Fruit fly (Drosophila melanogaster): ENCODE data around the gene CG12237.

The CG12237 gene

DNA sequence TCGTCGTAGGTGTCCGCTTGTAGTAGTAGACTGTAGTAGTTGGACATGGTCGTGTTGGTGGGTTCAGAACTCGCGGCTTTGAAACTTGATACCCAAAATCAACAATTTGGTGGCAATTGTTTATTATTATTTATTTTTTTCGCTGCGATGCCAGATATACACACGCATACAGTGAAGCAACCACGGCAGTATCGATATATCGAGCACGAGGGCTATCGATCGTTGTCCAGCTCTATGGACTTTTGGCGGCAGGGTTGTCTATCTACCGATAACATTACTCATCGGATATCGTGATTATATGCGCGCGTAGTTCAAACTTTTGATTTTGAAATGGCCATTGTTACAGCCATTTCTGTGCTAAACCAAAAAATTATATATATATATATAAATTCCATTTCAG is 41.0 kb downstream of the CG12237 start, which contains the start of gene CG14220:
Gene CG14220 (minus strand): TSS at position 208 of the 400 bp plus-strand sequence.
- TF ChIP-seq dl (GFP tag; optimal IDR thresholded peaks at IDR 0.05; ENCODE audit: insufficient read depth in 1 of 2, partially characterized antibody in 2 of 2), result no peak
- no peak for TF ChIP-seq psq (GFP tag; optimal IDR thresholded peaks at IDR 0.05)
- no peak for TF ChIP-seq Dfd (GFP tag; optimal IDR thresholded peaks at IDR 0.05)
- no peak for TF ChIP-seq Abd-B (GFP tag; optimal IDR thresholded peaks at IDR 0.05)
- TF ChIP-seq br (GFP tag; optimal IDR thresholded peaks at IDR 0.05), result no peak
- TF ChIP-seq Jra (GFP tag; optimal IDR thresholded peaks at IDR 0.05), result no peak
- no peak for TF ChIP-seq sage (GFP tag; optimal IDR thresholded peaks at IDR 0.05)
- TF ChIP-seq pan (optimal IDR thresholded peaks at IDR 0.05), result no peak
- no peak for TF ChIP-seq ey (GFP tag; optimal IDR thresholded peaks at IDR 0.05)
- no peak for TF ChIP-seq dmrt93B (GFP tag; optimal IDR thresholded peaks at IDR 0.05)
- peak; percentile 67 for TF ChIP-seq Hr83 (GFP tag; optimal IDR thresholded peaks at IDR 0.05; ENCODE audit: poor library complexity, severe bottlenecking)
- TF ChIP-seq GATAd (GFP tag; optimal IDR thresholded peaks at IDR 0.05), result no peak
- TF ChIP-seq woc (GFP tag; optimal IDR thresholded peaks at IDR 0.05), result no peak
- TF ChIP-seq Hnf4 (GFP tag; optimal IDR thresholded peaks at IDR 0.05), result peak; percentile 22
- TF ChIP-seq usp (GFP tag; optimal IDR thresholded peaks at IDR 0.05), result no peak
- TF ChIP-seq Myc (optimal IDR thresholded peaks at IDR 0.05), result no peak
- TF ChIP-seq N (GFP tag; optimal IDR thresholded peaks at IDR 0.05), result no peak
- peak; percentile 6 for TF ChIP-seq HLH106 (tag; optimal IDR thresholded peaks at IDR 0.05)
- no peak for TF ChIP-seq Rel (GFP tag; optimal IDR thresholded peaks at IDR 0.05)
- TF ChIP-seq Rel (tag; optimal IDR thresholded peaks at IDR 0.05), result peak; percentile 46
- peak; percentile 22 for TF ChIP-seq h (GFP tag; optimal IDR thresholded peaks at IDR 0.05)
- peak; percentile 15 for TF ChIP-seq Sp1 (GFP tag; optimal IDR thresholded peaks at IDR 0.05)
- no peak for TF ChIP-seq OdsH (GFP tag; optimal IDR thresholded peaks at IDR 0.05)
- TF ChIP-seq Dif (GFP tag; optimal IDR thresholded peaks at IDR 0.05; ENCODE audit: partially characterized antibody), result peak; percentile 8
- no peak for TF ChIP-seq CrebA (GFP tag; optimal IDR thresholded peaks at IDR 0.05; ENCODE audit: borderline replicate concordance)
- no peak for TF ChIP-seq fru (GFP tag; optimal IDR thresholded peaks at IDR 0.05)
- no peak for TF ChIP-seq rgr (GFP tag; optimal IDR thresholded peaks at IDR 0.05)
- no peak for TF ChIP-seq jim (GFP tag; optimal IDR thresholded peaks at IDR 0.05)
- no peak for TF ChIP-seq foxo (GFP tag; optimal IDR thresholded peaks at IDR 0.05)

dm6 chrX:19598503-19598902 is 44.2 kb downstream of the CG12237 start:
- TF ChIP-seq Dfd (GFP tag; optimal IDR thresholded peaks at IDR 0.05) (peak; percentile 87), h (GFP tag; optimal IDR thresholded peaks at IDR 0.05) (no peak)

DNA sequence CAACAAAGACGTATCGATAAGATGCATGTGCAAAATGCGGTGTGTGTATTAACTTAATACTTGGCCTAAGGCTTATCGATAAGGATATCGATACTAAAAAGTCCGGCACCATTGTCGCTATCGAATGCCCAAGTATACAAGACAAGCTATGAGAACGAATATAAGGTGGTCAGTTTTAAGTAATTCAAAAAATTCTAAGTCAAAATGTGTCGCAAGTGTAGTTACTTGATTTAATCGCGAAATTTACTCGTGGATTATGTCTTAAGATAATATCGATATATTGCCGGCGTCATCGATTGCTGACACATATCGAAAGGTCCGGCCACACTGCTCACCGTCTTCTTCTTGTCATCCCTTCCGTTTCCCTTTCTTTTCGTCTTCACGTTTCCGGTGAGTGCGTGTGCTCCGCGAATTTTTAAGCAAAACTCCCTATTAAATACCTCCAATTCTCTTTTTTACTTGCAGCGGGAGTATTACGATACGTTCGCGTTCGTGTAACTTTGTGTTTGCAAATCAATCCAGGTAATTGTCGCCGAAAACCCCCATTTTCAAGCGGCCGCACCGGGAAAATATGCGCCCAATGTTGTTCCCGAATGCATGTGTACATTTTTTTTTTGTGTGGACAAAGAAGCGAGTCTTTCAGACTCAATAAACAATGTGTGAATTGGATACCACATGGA is 44.8 kb downstream of the CG12237 start, which contains the start of gene RpS10b:
Gene RpS10b (plus strand): TSS at position 348 of the 680 bp plus-strand sequence.
- TF ChIP-seq dmrt93B (GFP tag; optimal IDR thresholded peaks at IDR 0.05) (peak; percentile 94), OdsH (GFP tag; optimal IDR thresholded peaks at IDR 0.05) (peak; percentile 79), Dfd (GFP tag; optimal IDR thresholded peaks at IDR 0.05) (no peak), dsf (GFP tag; optimal IDR thresholded peaks at IDR 0.05; ENCODE audit: borderline replicate concordance) (peak; percentile 38), CG32264 (GFP tag; optimal IDR thresholded peaks at IDR 0.05) (peak; percentile 40), foxo (GFP tag; optimal IDR thresholded peaks at IDR 0.05) (peak in 1 of 2 experiments; percentile 49), N (GFP tag; optimal IDR thresholded peaks at IDR 0.05) (no peak), jim (GFP tag; optimal IDR thresholded peaks at IDR 0.05) (no peak), CrebA (GFP tag; optimal IDR thresholded peaks at IDR 0.05; ENCODE audit: borderline replicate concordance) (no peak), Myc (optimal IDR thresholded peaks at IDR 0.05) (peak; percentile 43), fru (GFP tag; optimal IDR thresholded peaks at IDR 0.05) (peak; percentile 65), Hnf4 (GFP tag; optimal IDR thresholded peaks at IDR 0.05) (peak; percentile 70), CG9705 (GFP tag; optimal IDR thresholded peaks at IDR 0.05) (peak; percentile 92), HLH106 (tag; optimal IDR thresholded peaks at IDR 0.05) (peak; percentile 73), ey (GFP tag; optimal IDR thresholded peaks at IDR 0.05) (peak; percentile 60), tai (GFP tag; optimal IDR thresholded peaks at IDR 0.05) (no peak), dl (GFP tag; optimal IDR thresholded peaks at IDR 0.05; ENCODE audit: insufficient read depth in 1 of 2, partially characterized antibody in 2 of 2) (no peak), sv (GFP tag; optimal IDR thresholded peaks at IDR 0.05) (peak; percentile 58), Vsx2 (GFP tag; optimal IDR thresholded peaks at IDR 0.05; ENCODE audit: partially characterized antibody) (no peak), woc (GFP tag; optimal IDR thresholded peaks at IDR 0.05) (peak; percentile 61), Mio (GFP tag; optimal IDR thresholded peaks at IDR 0.05) (peak; percentile 52), pan (optimal IDR thresholded peaks at IDR 0.05) (no peak), psq (GFP tag; optimal IDR thresholded peaks at IDR 0.05) (peak; percentile 66), Hr78 (GFP tag; optimal IDR thresholded peaks at IDR 0.05) (no peak), Hr83 (GFP tag; optimal IDR thresholded peaks at IDR 0.05; ENCODE audit: poor library complexity, severe bottlenecking) (peak; percentile 78), Rel (GFP tag; optimal IDR thresholded peaks at IDR 0.05) (peak; percentile 23), Rel (tag; optimal IDR thresholded peaks at IDR 0.05) (peak; percentile 65), sage (GFP tag; optimal IDR thresholded peaks at IDR 0.05) (no peak), usp (GFP tag; optimal IDR thresholded peaks at IDR 0.05) (no peak), Dif (GFP tag; optimal IDR thresholded peaks at IDR 0.05; ENCODE audit: partially characterized antibody) (no peak), lola (GFP tag; optimal IDR thresholded peaks at IDR 0.05) (no peak), h (GFP tag; optimal IDR thresholded peaks at IDR 0.05) (peak; percentile 86), Jra (GFP tag; optimal IDR thresholded peaks at IDR 0.05) (peak; percentile 63), Sp1 (GFP tag; optimal IDR thresholded peaks at IDR 0.05) (peak; percentile 90), Abd-B (GFP tag; optimal IDR thresholded peaks at IDR 0.05) (no peak), rgr (GFP tag; optimal IDR thresholded peaks at IDR 0.05) (peak; percentile 88), GATAd (GFP tag; optimal IDR thresholded peaks at IDR 0.05) (peak; percentile 3), br (GFP tag; optimal IDR thresholded peaks at IDR 0.05) (peak; percentile 86), brk (GFP tag; optimal IDR thresholded peaks at IDR 0.05) (peak; percentile 36)

Measured in whole organism, wandering third instar larva.